Worm (Caenorhabditis elegans) whole organism, mixed stage, embryonic: ENCODE results near the gene ilys-4.

ENCODE experiments used
- nhr-237 ChIP-seq: fragments of 150-350 bp; optimal IDR thresholded peaks from 2 replicates; lab custom pipeline; 2014; ENCODE audit warnings: missing biosample characterization, missing genetic modification characterization
- nhr-28 ChIP-seq: fragments of 150-350 bp; optimal IDR thresholded peaks from 2 replicates; lab custom pipeline; 2014; ENCODE audit warnings: missing biosample characterization, missing genetic modification characterization

- no peak for TF ChIP-seq nhr-28 (tag; lab: Kevin White, UChicago)
- no peak for TF ChIP-seq nhr-237 (tag; lab: Kevin White, UChicago)
These were observed 15.6 kb downstream of the ilys-4 start, which contains the start of gene atic-1 for ce11 chrIV:7881726-7882125.
